Fruit fly (Drosophila melanogaster): Measurements from ENCODE around the gene CG42692.

The CG42692 gene

DNA sequence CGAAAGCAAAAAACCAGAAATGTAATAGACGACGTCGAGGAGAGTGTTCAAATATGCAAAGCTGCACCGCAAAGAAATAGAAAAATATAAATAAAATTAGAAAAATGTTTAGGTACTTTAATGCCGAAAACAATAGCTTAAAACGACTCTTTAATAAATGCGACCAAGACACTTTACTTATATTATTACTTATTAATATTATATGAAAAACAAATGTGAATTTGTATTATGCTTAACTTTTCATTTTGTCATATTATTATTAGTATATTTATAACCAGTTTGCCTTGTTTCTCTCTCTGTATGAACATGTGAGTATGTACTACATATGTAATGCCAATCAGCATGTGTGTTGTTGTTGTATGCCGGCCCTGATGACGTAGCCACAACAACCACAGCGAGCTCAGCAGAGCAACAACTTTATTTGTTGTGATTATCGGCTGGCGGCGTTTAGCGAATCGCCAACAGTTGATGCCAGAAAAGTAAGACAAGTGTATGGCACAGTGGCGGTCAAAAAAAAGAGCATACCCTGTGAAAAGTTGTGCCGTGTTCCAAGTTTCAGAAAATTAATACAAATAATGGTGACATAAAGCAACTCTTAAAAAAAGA lies 14.3 kb downstream of the CG42692 start:
- no peak for TF ChIP-seq pan (optimal IDR thresholded peaks at IDR 0.05)
- no peak for TF ChIP-seq CG8478 (optimal IDR thresholded peaks at IDR 0.05)
- TF ChIP-seq psq (optimal IDR thresholded peaks at IDR 0.05), result no peak
- no peak for TF ChIP-seq Dll (optimal IDR thresholded peaks at IDR 0.05)
- no peak for TF ChIP-seq EcR (GFP tag; optimal IDR thresholded peaks at IDR 0.05)
- TF ChIP-seq usp (GFP tag; optimal IDR thresholded peaks at IDR 0.05), result no peak

DNA sequence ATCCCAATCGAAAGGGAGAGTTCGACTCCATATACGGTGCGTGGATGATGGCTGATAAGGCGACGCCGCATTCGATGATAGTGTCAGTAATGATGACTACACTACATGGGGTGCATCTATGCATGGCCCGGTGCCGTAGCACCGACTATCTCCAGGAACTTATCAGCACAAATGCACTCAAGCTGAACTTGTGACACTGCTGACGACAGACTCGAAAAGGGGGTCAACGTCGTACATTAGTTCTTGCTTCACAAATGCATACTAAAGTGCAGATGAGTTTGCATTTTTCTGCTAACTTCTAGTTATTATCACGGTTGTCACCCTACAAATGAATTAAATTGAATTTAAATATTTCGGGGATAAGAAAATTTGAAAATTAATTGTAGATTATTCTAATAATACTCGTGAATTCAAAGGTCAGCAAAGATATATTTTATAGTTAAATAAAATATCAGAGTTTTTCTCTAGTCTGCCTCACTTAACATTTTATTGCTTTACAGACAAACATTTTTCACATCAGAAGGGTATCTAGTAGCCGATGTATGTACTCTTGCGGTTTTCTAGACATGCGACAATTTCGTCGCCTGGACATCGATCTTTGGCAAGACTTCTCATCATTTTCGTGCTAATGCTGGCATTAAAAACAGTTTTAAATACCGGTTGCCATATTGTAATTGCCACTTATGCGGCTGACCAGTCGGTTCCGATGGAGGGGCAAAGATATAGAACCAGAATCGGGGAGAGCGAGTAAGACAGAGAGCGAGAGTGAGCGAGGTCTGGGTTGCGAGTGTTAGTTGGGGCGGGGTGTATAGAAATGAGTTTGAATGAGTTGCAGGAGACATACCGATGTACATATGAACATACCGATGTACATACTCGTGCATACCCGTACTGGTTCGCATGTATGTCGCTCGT lies 15.5 kb downstream of the CG42692 start:
- TF ChIP-seq usp (GFP tag; optimal IDR thresholded peaks at IDR 0.05), result no peak

DNA sequence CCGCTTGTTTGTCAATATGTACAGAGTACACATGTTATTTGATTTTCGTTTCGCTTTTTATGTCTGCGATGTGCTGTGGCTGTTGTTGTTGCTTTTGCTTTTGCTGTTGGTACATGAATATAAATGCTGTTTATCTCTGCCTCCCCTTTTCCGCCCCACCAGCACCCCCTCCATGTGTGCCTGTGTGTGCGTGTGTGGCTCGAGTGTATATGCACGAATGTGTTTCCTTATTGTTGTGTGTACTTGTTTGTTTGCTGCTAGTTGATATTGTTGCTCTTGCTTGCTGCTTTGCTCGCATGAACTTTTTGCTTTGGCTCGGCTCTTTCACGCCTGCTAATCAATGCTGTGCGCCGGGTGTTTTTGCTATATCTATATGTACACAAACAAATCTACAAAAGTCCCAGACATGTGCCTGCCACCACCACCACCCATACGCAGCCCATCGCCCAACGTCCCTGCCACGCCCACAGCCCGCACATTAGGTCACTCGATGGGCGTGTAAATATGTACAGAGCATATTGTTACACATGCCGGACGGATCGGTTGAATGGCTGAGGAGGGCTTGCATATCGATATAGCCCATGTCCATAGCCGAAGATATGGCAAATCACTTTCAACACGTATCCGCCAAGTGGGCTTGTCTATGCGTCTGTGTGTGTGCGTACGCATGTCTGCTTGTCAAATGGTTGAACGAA lies 16.3 kb downstream of the CG42692 start:
- TF ChIP-seq Dll (optimal IDR thresholded peaks at IDR 0.05) (no peak), EcR (GFP tag; optimal IDR thresholded peaks at IDR 0.05) (no peak), pan (optimal IDR thresholded peaks at IDR 0.05) (no peak), usp (GFP tag; optimal IDR thresholded peaks at IDR 0.05) (no peak), CG8478 (optimal IDR thresholded peaks at IDR 0.05) (no peak), psq (optimal IDR thresholded peaks at IDR 0.05) (no peak)

dm6 chr2L:14024746-14025105 lies 16.8 kb downstream of the CG42692 start:
- TF ChIP-seq psq (optimal IDR thresholded peaks at IDR 0.05), result no peak
- TF ChIP-seq pan (optimal IDR thresholded peaks at IDR 0.05), result no peak
- TF ChIP-seq EcR (GFP tag; optimal IDR thresholded peaks at IDR 0.05), result no peak

DNA sequence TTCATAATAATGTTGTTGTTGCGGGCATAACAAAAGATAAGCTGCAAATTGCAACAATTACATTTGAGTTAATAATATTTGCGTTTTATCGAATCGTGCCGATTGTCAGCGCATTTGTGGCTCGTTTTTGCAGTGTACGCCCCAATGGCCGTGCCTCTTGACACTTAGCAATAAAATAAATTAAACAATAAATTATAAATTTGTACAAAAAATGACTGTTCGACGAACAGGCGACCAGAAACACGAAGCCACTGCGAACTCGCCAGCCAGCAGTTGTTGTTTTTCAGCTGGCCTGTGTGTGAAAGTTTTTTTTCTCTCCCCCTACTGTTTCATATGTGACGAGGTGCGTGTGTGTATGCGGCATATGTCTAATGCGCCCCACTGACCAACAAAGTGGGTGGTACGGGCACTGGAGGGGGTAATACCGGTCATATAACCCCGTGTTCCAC lies 17.6 kb downstream of the CG42692 start:
- TF ChIP-seq pan (optimal IDR thresholded peaks at IDR 0.05), result no peak
- TF ChIP-seq CG8478 (optimal IDR thresholded peaks at IDR 0.05), result no peak
- no peak for TF ChIP-seq EcR (GFP tag; optimal IDR thresholded peaks at IDR 0.05)
- TF ChIP-seq Dll (optimal IDR thresholded peaks at IDR 0.05), result no peak
- TF ChIP-seq psq (optimal IDR thresholded peaks at IDR 0.05), result no peak
- no peak for TF ChIP-seq usp (GFP tag; optimal IDR thresholded peaks at IDR 0.05)

DNA sequence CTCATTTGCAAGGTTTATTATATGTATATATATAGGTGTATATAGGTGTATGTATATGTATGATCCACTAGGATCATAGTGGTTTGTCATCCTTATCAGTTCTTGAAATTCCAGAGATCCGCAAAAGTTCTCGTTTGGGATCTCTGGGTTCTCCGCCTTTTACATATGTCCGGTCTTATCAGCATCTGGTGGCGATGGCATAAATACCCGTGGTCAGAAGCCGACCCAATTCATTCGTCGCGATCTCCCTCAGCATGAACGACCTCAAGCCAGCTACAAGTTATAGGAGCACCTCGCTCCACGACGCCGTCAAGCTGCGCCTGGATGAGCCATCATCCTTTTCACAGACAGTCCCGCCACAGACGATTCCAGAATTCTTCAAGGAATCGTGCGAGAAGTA lies 18.9 kb downstream of the CG42692 start, which contains the start of gene hll:
Gene hll, plus strand, starts transcription at position 224 of the 400 bp plus-strand sequence.
- no peak for TF ChIP-seq usp (GFP tag; optimal IDR thresholded peaks at IDR 0.05)

DNA sequence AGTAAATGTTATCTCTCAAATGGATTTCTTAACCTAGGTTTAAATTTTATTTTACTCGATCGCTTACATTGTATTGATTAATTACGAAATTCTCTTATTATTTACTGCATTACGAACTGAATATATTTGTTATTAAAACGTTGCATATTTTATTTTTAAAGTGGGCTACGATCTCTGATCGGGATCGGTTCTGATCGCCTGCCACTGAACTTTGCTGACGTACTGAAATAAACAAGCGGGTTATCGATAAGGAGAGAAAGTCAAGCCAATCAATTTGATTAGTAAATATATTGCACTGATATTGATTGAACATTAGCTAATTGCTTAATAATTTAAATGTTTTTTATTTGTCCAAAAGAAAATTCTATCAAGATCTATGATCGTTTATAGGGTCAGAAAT lies 21.3 kb downstream of the CG42692 start:
- TF ChIP-seq usp (GFP tag; optimal IDR thresholded peaks at IDR 0.05) (no peak), CG8478 (optimal IDR thresholded peaks at IDR 0.05) (no peak), Dll (optimal IDR thresholded peaks at IDR 0.05) (no peak), psq (optimal IDR thresholded peaks at IDR 0.05) (no peak), pan (optimal IDR thresholded peaks at IDR 0.05) (no peak), EcR (GFP tag; optimal IDR thresholded peaks at IDR 0.05) (no peak)

DNA sequence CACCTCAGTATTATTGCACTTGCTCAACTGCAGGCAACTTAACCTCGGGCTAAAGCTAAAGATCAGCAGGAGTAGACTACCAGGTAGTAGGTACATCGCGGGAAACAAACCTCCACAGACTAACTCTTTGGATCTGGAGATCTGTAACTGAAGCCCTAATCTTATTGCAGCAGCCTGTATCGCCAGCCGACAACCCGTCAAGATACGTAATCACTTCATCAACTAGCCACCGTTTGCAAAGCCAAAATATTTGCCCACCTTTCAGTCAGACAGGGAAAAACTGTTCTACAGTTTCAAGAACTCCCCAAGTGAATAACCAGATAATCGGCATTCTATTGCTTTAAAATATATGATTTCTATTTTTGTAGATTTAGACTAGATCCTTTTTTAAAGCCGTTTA lies 23.5 kb downstream of the CG42692 start, which contains the start of gene CG18095:
Gene CG18095, minus strand, starts transcription at position 101 of the 400 bp plus-strand sequence.
- TF ChIP-seq EcR (GFP tag; optimal IDR thresholded peaks at IDR 0.05), result no peak
- TF ChIP-seq psq (optimal IDR thresholded peaks at IDR 0.05), result no peak
- TF ChIP-seq Dll (optimal IDR thresholded peaks at IDR 0.05), result no peak
- TF ChIP-seq CG8478 (optimal IDR thresholded peaks at IDR 0.05), result no peak
- no peak for TF ChIP-seq pan (optimal IDR thresholded peaks at IDR 0.05)
- TF ChIP-seq usp (GFP tag; optimal IDR thresholded peaks at IDR 0.05), result no peak

dm6 chr2L:14038718-14039117 lies 30.8 kb downstream of the CG42692 start:
- TF ChIP-seq psq (optimal IDR thresholded peaks at IDR 0.05) (no peak), Dll (optimal IDR thresholded peaks at IDR 0.05) (no peak), EcR (GFP tag; optimal IDR thresholded peaks at IDR 0.05) (no peak), pan (optimal IDR thresholded peaks at IDR 0.05) (no peak), CG8478 (optimal IDR thresholded peaks at IDR 0.05) (no peak), usp (GFP tag; optimal IDR thresholded peaks at IDR 0.05) (no peak)

- no peak for TF ChIP-seq pan (optimal IDR thresholded peaks at IDR 0.05)
- TF ChIP-seq CG8478 (optimal IDR thresholded peaks at IDR 0.05), result no peak
- TF ChIP-seq usp (GFP tag; optimal IDR thresholded peaks at IDR 0.05), result no peak
Measured at dm6 chr2L:14039936-14040483, 32.1 kb downstream of the CG42692 start, which contains the start of gene nAChRalpha5. Gene nAChRalpha5, plus strand, starts transcription at chr2L:14040170.

- TF ChIP-seq CG8478 (optimal IDR thresholded peaks at IDR 0.05), result no peak
- no peak for TF ChIP-seq psq (optimal IDR thresholded peaks at IDR 0.05)
- TF ChIP-seq usp (GFP tag; optimal IDR thresholded peaks at IDR 0.05), result no peak
- no peak for TF ChIP-seq pan (optimal IDR thresholded peaks at IDR 0.05)
- no peak for TF ChIP-seq Dll (optimal IDR thresholded peaks at IDR 0.05)
- TF ChIP-seq EcR (GFP tag; optimal IDR thresholded peaks at IDR 0.05), result no peak
Measured at dm6 chr2L:14045562-14046196, 37.8 kb downstream of the CG42692 start.
